Worm (Caenorhabditis elegans) whole organism, L4/young adult: ENCODE data around the gene npr-34.

ENCODE experiments used
- W03F9.2 ChIP-seq: fragments of 150-350 bp; optimal IDR thresholded peaks from 2 replicates; lab custom pipeline; 2014; ENCODE audit warnings: missing biosample characterization, missing genetic modification characterization
- dao-5 ChIP-seq: sonication (generic microtip); optimal IDR thresholded peaks from 2 replicates; lab custom pipeline; 2016; ENCODE audit warnings: missing genotype, missing genetic modification characterization, moderate library complexity, missing compliant biosample characterization
- him-1 ChIP-seq: sonication (generic microtip); optimal IDR thresholded peaks from 2 replicates; lab custom pipeline; 2016; ENCODE audit warnings: missing genotype, missing genetic modification reagents, missing genetic modification characterization, missing compliant biosample characterization

- TF ChIP-seq dao-5 (tag; lab: Kevin White, UChicago), result no peak
- no peak for TF ChIP-seq W03F9.2
- no peak for TF ChIP-seq him-1 (tag; lab: Kevin White, UChicago)
Measured at ce11 chrII:14733424-14733823, 5.6 kb downstream of the npr-34 start, which contains the start of gene glna-1.
